Fruit fly (Drosophila melanogaster): ENCODE data around the gene CG7366.

DNA sequence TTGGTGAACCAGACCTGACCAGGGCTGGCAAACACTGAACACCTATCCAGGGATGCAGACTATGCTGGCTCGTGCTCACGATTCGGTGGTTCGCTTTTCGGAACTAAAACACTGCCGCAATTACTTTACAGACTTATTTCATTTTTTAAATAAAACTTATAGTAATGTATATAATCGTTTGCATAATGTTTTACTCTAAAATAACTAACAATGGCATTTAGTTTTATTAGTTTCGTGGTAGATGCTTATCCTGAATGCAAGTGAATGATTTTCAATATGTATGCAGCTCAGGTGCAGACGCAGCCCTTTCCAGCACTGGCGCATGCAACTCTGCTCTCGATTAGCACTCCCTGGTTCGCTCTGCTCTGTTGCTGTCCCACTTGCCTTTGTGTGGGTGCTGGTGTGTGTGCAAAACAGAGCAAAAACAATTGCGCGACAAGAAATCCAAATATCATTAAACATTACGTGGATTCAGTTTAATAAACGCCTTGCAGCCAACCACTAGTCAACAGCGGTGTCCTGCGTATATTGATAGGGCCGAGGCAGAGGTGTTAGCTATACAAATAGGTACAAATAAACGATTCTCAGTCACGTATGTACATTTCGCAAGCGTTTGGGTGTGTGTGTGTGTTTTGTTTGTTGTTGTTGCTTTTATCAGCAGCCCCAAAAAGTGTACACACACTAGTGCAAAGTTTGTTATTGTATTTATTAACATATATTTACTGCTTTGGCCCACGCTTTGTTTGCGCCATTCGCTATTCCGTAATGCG, 15.4 kb downstream of the CG7366 start, which contains the start of the genes ERR and Atg18a:
- TF ChIP-seq CG4496 (GFP tag; IDR thresholded peaks at IDR 0.05) (peak; percentile 92), Snoo (tag; optimal IDR thresholded peaks at IDR 0.05) (peak; percentile 78), Pif1B (GFP tag; optimal IDR thresholded peaks at IDR 0.05) (peak; percentile 73), CG8159 (tag; optimal IDR thresholded peaks at IDR 0.05) (peak; percentile 82), D1 (tag; optimal IDR thresholded peaks at IDR 0.05) (no peak), CG34367 (tag; optimal IDR thresholded peaks at IDR 0.05) (peak; percentile 69), CG12605 (GFP tag; IDR thresholded peaks at IDR 0.05) (peak; percentile 50; the same call in 1 of the 2 replicates), Ets98B (GFP tag; IDR thresholded peaks at IDR 0.05) (peak; percentile 82), CG8301 (tag; optimal IDR thresholded peaks at IDR 0.05) (peak; percentile 74)

Measured in whole organism, pupa.